Worm (Caenorhabditis elegans): ENCODE measurements around the gene srz-61.

DNA sequence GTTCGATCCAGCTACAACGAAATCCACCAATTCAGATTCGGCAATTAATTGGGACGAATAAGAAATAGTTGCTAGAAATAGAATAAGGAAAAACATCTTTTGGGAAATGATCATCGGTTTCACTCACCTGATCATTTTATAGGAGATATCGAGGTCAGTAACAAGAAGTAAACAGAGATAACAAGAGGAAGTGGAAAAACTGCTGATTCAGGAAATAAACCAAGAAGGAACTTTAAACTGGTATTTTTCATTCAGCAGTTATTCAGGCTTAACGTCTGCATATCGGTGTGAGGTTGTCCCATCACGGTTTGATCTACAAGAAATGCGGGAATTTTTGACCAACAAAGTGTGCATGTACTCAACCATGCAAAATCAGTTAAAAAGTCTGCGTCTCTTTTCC, 7.6 kb downstream of the srz-61 start, which contains the start of gene K03D3.2:
- TF ChIP-seq tbx-11 (GFP tag; IDR thresholded peaks at IDR 0.05): no peak
- no peak for TF ChIP-seq F13C5.2 (tag; optimal IDR thresholded peaks at IDR 0.05)
- no peak for TF ChIP-seq flt-1 (GFP tag; IDR thresholded peaks at IDR 0.05)
- TF ChIP-seq tbx-37 (GFP tag; conservative IDR thresholded peaks at IDR 0.05): no peak
- TF ChIP-seq ama-1 (optimal IDR thresholded peaks at IDR 0.05): no peak
- TF ChIP-seq ceh-36 (tag; optimal IDR thresholded peaks at IDR 0.05): no peak
- TF ChIP-seq sea-1 (GFP tag; conservative IDR thresholded peaks at IDR 0.05): no peak

All from whole organism, early embryonic.